Worm (Caenorhabditis elegans) whole organism, L1 larva: ENCODE data around the gene hsp-12.2.
A peak's percentile ranks its signal among the peaks of the same experiment; 100 is the strongest.

Experiments
- C04F5.9 ChIP-seq: sonication (generic microtip); optimal IDR thresholded peaks from 2 replicates; lab custom pipeline; 2016; ENCODE audit warnings: missing genetic modification characterization, missing compliant biosample characterization
- C16A3.4 ChIP-seq: fragments of 150-350 bp; optimal IDR thresholded peaks from 2 replicates; lab custom pipeline; 2014; ENCODE audit warnings: missing biosample characterization, missing genetic modification characterization
- F16B12.6 ChIP-seq: fragments of 150-350 bp; optimal IDR thresholded peaks from 2 replicates; lab custom pipeline; 2014; ENCODE audit warnings: missing biosample characterization, missing genetic modification characterization
- Y116A8C.19 ChIP-seq: sonication (generic microtip); optimal IDR thresholded peaks from 2 replicates; lab custom pipeline; 2016; ENCODE audit warnings: missing compliant biosample characterization, missing genetic modification characterization, borderline replicate concordance
- aly-2 ChIP-seq: fragments of 150-350 bp; optimal IDR thresholded peaks from 2 replicates; lab custom pipeline; 2014; ENCODE audit warnings: missing biosample characterization, missing genetic modification characterization
- blmp-1 ChIP-seq: fragments of 150-350 bp; optimal IDR thresholded peaks from 2 replicates; lab custom pipeline; 2014; ENCODE audit warnings: missing biosample characterization, missing genetic modification characterization
- ceh-82 ChIP-seq, 3 experiments: fragments of 150-350 bp in 1 of 3; sonication (generic microtip) in 2 of 3; optimal IDR thresholded peaks; 2 replicates each; lab custom pipeline; 2014 to 2017; ENCODE audit warnings: missing biosample characterization in 3 of 3, missing genetic modification characterization in 3 of 3
- ceh-88 ChIP-seq: fragments of 200-800 bp; sonication (Bioruptor generic); IDR thresholded peaks from 2 replicates; pipeline ENCODE4 v1.3.6; 2022; ENCODE audit warnings: missing genetic modification characterization, missing compliant biosample characterization
- ceh-90 ChIP-seq: sonication (generic microtip); optimal IDR thresholded peaks from 2 replicates; lab custom pipeline; 2016; ENCODE audit warnings: missing genetic modification characterization, missing compliant biosample characterization
- dpl-1 ChIP-seq, 3 experiments: fragments of 150-350 bp in 2 of 3; sonication (generic microtip) in 1 of 3; optimal IDR thresholded peaks; 2 replicates each; lab custom pipeline; 2014 to 2017; ENCODE audit warnings: missing biosample characterization in 3 of 3, missing genetic modification characterization in 3 of 3, missing genetic modification reagents in 3 of 3
- efl-1 ChIP-seq, 4 experiments: fragments of 150-350 bp; optimal IDR thresholded peaks in 3 of 4; peaks in 1 of 4; 1 replicate in 1 of 4; 2 replicates in 3 of 4; lab custom pipeline; 2014; ENCODE audit warnings: missing biosample characterization in 2 of 4, missing genetic modification characterization in 2 of 4, missing genetic modification reagents in 2 of 4
- efl-3 ChIP-seq: fragments of 200-800 bp; sonication (Bioruptor generic); optimal IDR thresholded peaks from 2 replicates; lab custom pipeline; 2018; ENCODE audit warnings: mild to moderate bottlenecking, missing genetic modification characterization, missing compliant biosample characterization
- egl-13 ChIP-seq: sonication (generic microtip); optimal IDR thresholded peaks from 2 replicates; lab custom pipeline; 2016; ENCODE audit warnings: missing genotype, missing genetic modification reagents, missing genetic modification characterization, missing compliant biosample characterization
- elt-3 ChIP-seq, 6 experiments: fragments of 150-350 bp in 1 of 6; sonication (generic microtip); optimal IDR thresholded peaks; 2 replicates each; lab custom pipeline; 2017 to 2018; ENCODE audit warnings: missing biosample characterization in 6 of 6, missing genetic modification characterization in 6 of 6, inconsistent platforms in 1 of 6
- fkh-8 ChIP-seq: sonication (generic microtip); optimal IDR thresholded peaks from 2 replicates; lab custom pipeline; 2016; ENCODE audit warnings: mild to moderate bottlenecking, missing genetic modification characterization, missing compliant biosample characterization
- fos-1 ChIP-seq: fragments of 150-350 bp; optimal IDR thresholded peaks from 2 replicates; lab custom pipeline; 2014; ENCODE audit warnings: missing biosample characterization, missing genetic modification characterization
- irx-1 ChIP-seq: sonication (generic microtip); optimal IDR thresholded peaks from 2 replicates; lab custom pipeline; 2016; ENCODE audit warnings: missing genetic modification characterization, missing compliant biosample characterization
- isw-1 ChIP-seq: fragments of 200-800 bp; sonication (Bioruptor generic); IDR thresholded peaks from 2 replicates; pipeline ENCODE4 v1.3.6; 2022; ENCODE audit warnings: missing genetic modification characterization, missing compliant biosample characterization
- lin-14 ChIP-seq: fragments of 200-800 bp; sonication (Bioruptor generic); optimal IDR thresholded peaks from 2 replicates; lab custom pipeline; 2018; ENCODE audit warnings: mild to moderate bottlenecking, missing genetic modification characterization, moderate library complexity, missing compliant biosample characterization
- lin-15B ChIP-seq: fragments of 150-350 bp; sonication (generic microtip); optimal IDR thresholded peaks from 3 replicates; lab custom pipeline; 2014; ENCODE audit warnings: missing biosample characterization, missing genetic modification characterization
- lin-35 ChIP-seq, 2 experiments: fragments of 150-350 bp; optimal IDR thresholded peaks; 2 replicates each; lab custom pipeline; 2014; ENCODE audit warnings: missing biosample characterization in 2 of 2, missing genetic modification characterization in 2 of 2, missing genetic modification reagents in 2 of 2
- lir-3 ChIP-seq: sonication (generic microtip); optimal IDR thresholded peaks from 2 replicates; lab custom pipeline; 2016; ENCODE audit warnings: mild to moderate bottlenecking, missing genetic modification characterization, moderate library complexity, missing compliant biosample characterization; ENCODE audit not compliant: poor library complexity
- lsy-2 ChIP-seq, 2 experiments: fragments of 150-350 bp; optimal IDR thresholded peaks; 2 replicates each; lab custom pipeline; 2014; ENCODE audit warnings: missing biosample characterization in 2 of 2, missing genetic modification characterization in 2 of 2
- mdl-1 ChIP-seq, 2 experiments: fragments of 150-350 bp; optimal IDR thresholded peaks; 2 replicates each; lab custom pipeline; 2014 to 2017; ENCODE audit warnings: missing biosample characterization in 2 of 2, missing genetic modification characterization in 2 of 2, inconsistent platforms in 1 of 2
- mef-2 ChIP-seq: fragments of 150-350 bp; optimal IDR thresholded peaks from 2 replicates; lab custom pipeline; 2014; ENCODE audit warnings: missing biosample characterization, missing genetic modification characterization
- nhr-11 ChIP-seq: fragments of 150-350 bp; optimal IDR thresholded peaks from 2 replicates; lab custom pipeline; 2014; ENCODE audit warnings: missing biosample characterization, missing genetic modification characterization
- nhr-12 ChIP-seq: sonication (generic microtip); optimal IDR thresholded peaks from 2 replicates; lab custom pipeline; 2017; ENCODE audit warnings: missing biosample characterization, missing genetic modification characterization
- nhr-19 ChIP-seq: fragments of 200-800 bp; sonication (Bioruptor generic); conservative IDR thresholded peaks from 2 replicates; pipeline ENCODE4 v1.3.6; 2022; ENCODE audit warnings: missing genetic modification characterization, missing compliant biosample characterization
- nhr-20 ChIP-seq: sonication (generic microtip); optimal IDR thresholded peaks from 2 replicates; lab custom pipeline; 2016; ENCODE audit warnings: mild to moderate bottlenecking, missing genetic modification characterization, missing compliant biosample characterization
- nhr-28 ChIP-seq: fragments of 150-350 bp; optimal IDR thresholded peaks from 2 replicates; lab custom pipeline; 2014; ENCODE audit warnings: missing biosample characterization, missing genetic modification characterization
- nhr-47 ChIP-seq: sonication (generic microtip); optimal IDR thresholded peaks from 2 replicates; lab custom pipeline; 2016; ENCODE audit warnings: mild to moderate bottlenecking, missing genetic modification characterization, moderate library complexity, missing compliant biosample characterization
- nhr-85 ChIP-seq: sonication (generic microtip); peaks from one replicate; lab custom pipeline; 2016; ENCODE audit warnings: missing genetic modification characterization, inconsistent platforms, missing compliant biosample characterization
- nhr-90 ChIP-seq: sonication (generic microtip); optimal IDR thresholded peaks from 2 replicates; lab custom pipeline; 2016; ENCODE audit warnings: mild to moderate bottlenecking, missing genetic modification characterization, missing compliant biosample characterization; ENCODE audit not compliant: poor library complexity
- pag-3 ChIP-seq: sonication (generic microtip); optimal IDR thresholded peaks from 2 replicates; lab custom pipeline; 2017; ENCODE audit warnings: missing genetic modification characterization, mild to moderate bottlenecking, missing compliant biosample characterization, antibody characterized with exemption, borderline replicate concordance; ENCODE audit not compliant: insufficient read depth
- pax-3 ChIP-seq: fragments of 200-800 bp; sonication (Bioruptor generic); optimal IDR thresholded peaks from 2 replicates; lab custom pipeline; 2018; ENCODE audit warnings: mild to moderate bottlenecking, missing genetic modification characterization, moderate library complexity, missing compliant biosample characterization
- pqm-1 ChIP-seq: sonication (generic microtip); optimal IDR thresholded peaks from 3 replicates; lab custom pipeline; 2017; ENCODE audit warnings: missing biosample characterization, missing genetic modification characterization
- rnt-1 ChIP-seq: sonication (generic microtip); optimal IDR thresholded peaks from 2 replicates; lab custom pipeline; 2016; ENCODE audit warnings: mild to moderate bottlenecking, missing genetic modification characterization, moderate library complexity, missing compliant biosample characterization
- snpc-4 ChIP-seq: fragments of 150-350 bp; optimal IDR thresholded peaks from 2 replicates; lab custom pipeline; 2014; ENCODE audit warnings: missing biosample characterization, missing genetic modification characterization
- snu-23 ChIP-seq: sonication (generic microtip); optimal IDR thresholded peaks from 2 replicates; lab custom pipeline; 2016; ENCODE audit warnings: missing genetic modification characterization, missing compliant biosample characterization
- sox-4 ChIP-seq: sonication (generic microtip); optimal IDR thresholded peaks from 2 replicates; lab custom pipeline; 2016; ENCODE audit warnings: missing genetic modification characterization, missing compliant biosample characterization
- sup-37 ChIP-seq: fragments of 200-800 bp; sonication (Bioruptor generic); optimal IDR thresholded peaks from 2 replicates; lab custom pipeline; 2018; ENCODE audit warnings: mild to moderate bottlenecking, missing genetic modification characterization, missing compliant biosample characterization
- tbx-2 ChIP-seq: sonication (generic microtip); optimal IDR thresholded peaks from 2 replicates; lab custom pipeline; 2016; ENCODE audit warnings: missing genetic modification characterization, missing compliant biosample characterization
- tlp-1 ChIP-seq: fragments of 150-350 bp; optimal IDR thresholded peaks from 2 replicates; lab custom pipeline; 2014; ENCODE audit warnings: missing biosample characterization, missing genetic modification characterization
- unc-130 ChIP-seq: fragments of 150-350 bp; optimal IDR thresholded peaks from 2 replicates; lab custom pipeline; 2017; ENCODE audit warnings: missing biosample characterization, missing genetic modification characterization, inconsistent platforms
- unc-98 ChIP-seq: fragments of 200-800 bp; sonication (Bioruptor generic); IDR thresholded peaks from 2 replicates; pipeline ENCODE4 v1.3.6; 2022; ENCODE audit warnings: missing genetic modification characterization, missing compliant biosample characterization
- vab-15 ChIP-seq: sonication (generic microtip); optimal IDR thresholded peaks from 2 replicates; lab custom pipeline; 2017; ENCODE audit warnings: missing genotype, mild to moderate bottlenecking, missing genetic modification characterization, missing compliant biosample characterization
- ztf-11 ChIP-seq, 2 experiments: sonication (generic microtip); optimal IDR thresholded peaks; 2 replicates each; lab custom pipeline; 2016 to 2017; ENCODE audit warnings: missing genetic modification characterization in 2 of 2, missing biosample characterization in 1 of 2, missing compliant biosample characterization in 1 of 2
- ztf-4 ChIP-seq: fragments of 150-350 bp; optimal IDR thresholded peaks from 2 replicates; lab custom pipeline; 2014; ENCODE audit warnings: missing biosample characterization, missing genetic modification characterization

hsp-12.2 gene

ce11 chrIII:8129195-8129594, 8.7 kb upstream of the hsp-12.2 start:
- TF ChIP-seq lin-14 (GFP tag; lab: Kevin White, UChicago) (no peak), Y116A8C.19 (tag; lab: Kevin White, UChicago) (no peak), ztf-11 (tag; optimal IDR thresholded peaks at IDR 0.05; lab: Kevin White, UChicago) (no peak), lsy-2 (tag; optimal IDR thresholded peaks at IDR 0.05; lab: Kevin White, UChicago) (peak in 1 of 2 experiments; percentile 28), nhr-11 (no peak), F16B12.6 (no peak)

- peak; percentile 84 to 89 for TF ChIP-seq lin-35 (GFP tag; optimal IDR thresholded peaks at IDR 0.05; lab: Kevin White, UChicago)
- TF ChIP-seq nhr-12 (tag; lab: Kevin White, UChicago) = no peak
- peak; percentile 85 for TF ChIP-seq nhr-20
- peak; percentile 86 for TF ChIP-seq nhr-47
- peak; percentile 48 for TF ChIP-seq lir-3 (tag; lab: Kevin White, UChicago)
- peak; percentile 37 for TF ChIP-seq pax-3 (tag; lab: Kevin White, UChicago)
- TF ChIP-seq C16A3.4 (tag; lab: Kevin White, UChicago) = peak; percentile 90
- peak; percentile 27 for TF ChIP-seq egl-13
- TF ChIP-seq ceh-90 (tag; lab: Kevin White, UChicago) = no peak
- TF ChIP-seq ceh-82 (tag; optimal IDR thresholded peaks at IDR 0.05; lab: Kevin White, UChicago) = peak; percentile 73 to 88 (median 77)
- TF ChIP-seq nhr-90 (tag; lab: Kevin White, UChicago) = peak; percentile 82
- peak; percentile 85 for TF ChIP-seq nhr-19 (GFP tag; lab: Robert Waterston, UW)
- TF ChIP-seq isw-1 (GFP tag; lab: Robert Waterston, UW) = peak; percentile 86
- TF ChIP-seq snu-23 = peak; percentile 93
- peak; percentile 83 for TF ChIP-seq tbx-2 (tag; lab: Kevin White, UChicago)
- TF ChIP-seq sox-4 (tag; lab: Kevin White, UChicago) = peak; percentile 33
- no peak for TF ChIP-seq tlp-1 (tag; lab: Kevin White, UChicago)
- no peak for TF ChIP-seq nhr-28 (tag; lab: Kevin White, UChicago)
- peak; percentile 86 for TF ChIP-seq rnt-1
- TF ChIP-seq fos-1 = peak; percentile 76
- TF ChIP-seq lin-15B (tag; lab: Kevin White, UChicago) = peak; percentile 78
- TF ChIP-seq unc-130 = peak; percentile 95
- TF ChIP-seq nhr-85 (tag; lab: Kevin White, UChicago) = peak; percentile 95
- peak; percentile 83 for TF ChIP-seq aly-2 (tag; lab: Kevin White, UChicago)
- TF ChIP-seq irx-1 (tag; lab: Kevin White, UChicago) = peak; percentile 56
- peak; percentile 77 for TF ChIP-seq lin-14 (GFP tag; lab: Kevin White, UChicago)
- TF ChIP-seq sup-37 (GFP tag; lab: Kevin White, UChicago) = no peak
- TF ChIP-seq F16B12.6 = peak; percentile 53
- peak in 2 of 6 experiments; percentile 41 to 73 for TF ChIP-seq elt-3 (tag; optimal IDR thresholded peaks at IDR 0.05; lab: Kevin White, UChicago)
- no peak for TF ChIP-seq efl-3 (GFP tag; lab: Kevin White, UChicago)
- peak; percentile 68 for TF ChIP-seq ztf-4
- TF ChIP-seq mef-2 (tag; lab: Kevin White, UChicago) = no peak
- TF ChIP-seq snpc-4 (tag; lab: Kevin White, UChicago) = peak; percentile 35
- no peak for TF ChIP-seq unc-98 (GFP tag; lab: Robert Waterston, UW)
- TF ChIP-seq Y116A8C.19 (tag; lab: Kevin White, UChicago) = no peak
- peak; percentile 87 to 91 for TF ChIP-seq efl-1 (optimal IDR thresholded peaks at IDR 0.05; lab: Kevin White, UChicago)
- peak; percentile 77 to 97 for TF ChIP-seq efl-1 (GFP tag; optimal IDR thresholded peaks at IDR 0.05 in 1 of 2; lab: Kevin White, UChicago)
- peak; percentile 47; the same call in 1 of the 2 replicates for TF ChIP-seq ceh-88 (GFP tag; lab: Robert Waterston, UW)
- TF ChIP-seq blmp-1 = peak; percentile 72
- peak; percentile 75 to 80 (median 78) for TF ChIP-seq dpl-1 (GFP tag; optimal IDR thresholded peaks at IDR 0.05; lab: Kevin White, UChicago)
- TF ChIP-seq pag-3 (tag; lab: Kevin White, UChicago) = no peak
- peak; percentile 50 for TF ChIP-seq C04F5.9
- TF ChIP-seq mdl-1 (tag; optimal IDR thresholded peaks at IDR 0.05; lab: Kevin White, UChicago) = peak in 1 of 2 experiments; percentile 77
- TF ChIP-seq vab-15 (tag; lab: Kevin White, UChicago) = no peak
- peak; percentile 68 for TF ChIP-seq fkh-8 (tag; lab: Kevin White, UChicago)
- no peak for TF ChIP-seq pqm-1
Observed at ce11 chrIII:8130177-8130902, 7.5 kb upstream of the hsp-12.2 start, which contains the start of the genes rpl-21 and C14B9.10. Gene rpl-21 (minus strand): TSS chrIII:8130227. Gene C14B9.10 (plus strand): TSS chrIII:8130852.
